Worm (Caenorhabditis elegans) whole organism, L4 larva: ENCODE results near the gene F43D2.3.

ENCODE experiments used
- R02D3.7 ChIP-seq: fragments of 150-350 bp; sonication (generic microtip); optimal IDR thresholded peaks from 3 replicates; lab custom pipeline; 2014; ENCODE audit warnings: missing biosample characterization, missing genetic modification characterization
- T20F7.1 ChIP-seq: fragments of 200-800 bp; sonication (Bioruptor generic); optimal IDR thresholded peaks from 2 replicates; lab custom pipeline; 2018; ENCODE audit warnings: mild to moderate bottlenecking, missing genetic modification characterization, missing compliant biosample characterization
- T26A8.4 ChIP-seq: fragments of 200-800 bp; sonication (Bioruptor generic); IDR thresholded peaks from 2 replicates; pipeline ENCODE4 v1.3.6; 2022; ENCODE audit warnings: missing genetic modification characterization, missing compliant biosample characterization
- Y105C5A.15 ChIP-seq: fragments of 200-800 bp; sonication (Bioruptor generic); IDR thresholded peaks from 2 replicates; pipeline ENCODE4 v1.3.6; 2022; ENCODE audit warnings: missing genetic modification characterization, missing compliant biosample characterization
- ZK337.2 ChIP-seq: fragments of 200-800 bp; sonication (Bioruptor generic); IDR thresholded peaks from 2 replicates; pipeline ENCODE4 v1.3.6; 2022; ENCODE audit warnings: missing genetic modification reagents, missing genetic modification characterization, missing compliant biosample characterization
- arid-1 ChIP-seq: fragments of 200-800 bp; sonication (Bioruptor generic); conservative IDR thresholded peaks from 2 replicates; pipeline ENCODE4 v1.3.6; 2022; ENCODE audit warnings: missing genetic modification reagents, missing genetic modification characterization, missing compliant biosample characterization
- ceh-28 ChIP-seq: fragments of 150-350 bp; optimal IDR thresholded peaks from 2 replicates; lab custom pipeline; 2014; ENCODE audit warnings: missing biosample characterization, missing genetic modification reagents, missing genetic modification characterization
- ctbp-1 ChIP-seq: fragments of 200-800 bp; sonication (Bioruptor generic); IDR thresholded peaks from 2 replicates; pipeline ENCODE4 v1.3.6; 2022; ENCODE audit warnings: missing genetic modification reagents, missing genetic modification characterization, missing compliant biosample characterization
- daf-16 ChIP-seq, 3 experiments: sonication (generic microtip); optimal IDR thresholded peaks; 2 replicates each; lab custom pipeline; 2016 to 2017; ENCODE audit warnings: missing genetic modification characterization in 3 of 3, missing genetic modification reagents in 3 of 3, mild to moderate bottlenecking in 2 of 3, missing compliant biosample characterization in 2 of 3, missing biosample characterization in 1 of 3, moderate library complexity in 1 of 3
- daf-19 ChIP-seq: fragments of 200-800 bp; sonication (Bioruptor generic); conservative IDR thresholded peaks from 2 replicates; pipeline ENCODE4 v1.3.6; 2022; ENCODE audit warnings: missing genetic modification characterization, missing compliant biosample characterization
- dmd-6 ChIP-seq: fragments of 200-800 bp; sonication (Bioruptor generic); IDR thresholded peaks from 2 replicates; pipeline ENCODE4 v1.3.6; 2022; ENCODE audit warnings: missing genetic modification reagents, missing genetic modification characterization, missing compliant biosample characterization
- dmd-8 ChIP-seq: fragments of 200-800 bp; sonication (Bioruptor generic); IDR thresholded peaks from 2 replicates; pipeline ENCODE4 v1.3.6; 2022; ENCODE audit warnings: missing genetic modification characterization, missing compliant biosample characterization
- dpl-1 ChIP-seq: fragments of 150-350 bp; optimal IDR thresholded peaks from 2 replicates; lab custom pipeline; 2014; ENCODE audit warnings: missing biosample characterization, missing genetic modification reagents, missing genetic modification characterization
- duxl-1 ChIP-seq: sonication (generic microtip); optimal IDR thresholded peaks from 2 replicates; lab custom pipeline; 2016; ENCODE audit warnings: mild to moderate bottlenecking, missing genetic modification characterization, moderate library complexity, missing compliant biosample characterization; ENCODE audit not compliant: poor library complexity
- dve-1 ChIP-seq: sonication (generic microtip); optimal IDR thresholded peaks from 2 replicates; lab custom pipeline; 2017; ENCODE audit warnings: antibody characterized with exemption, mild to moderate bottlenecking, missing genetic modification characterization, missing compliant biosample characterization; ENCODE audit not compliant: insufficient read depth
- hlh-11 ChIP-seq: fragments of 200-800 bp; sonication (Bioruptor generic); optimal IDR thresholded peaks from 2 replicates; lab custom pipeline; 2018; ENCODE audit warnings: mild to moderate bottlenecking, missing genetic modification characterization, missing compliant biosample characterization
- hlh-30 ChIP-seq: sonication (generic microtip); optimal IDR thresholded peaks from 2 replicates; lab custom pipeline; 2017; ENCODE audit warnings: antibody characterized with exemption, mild to moderate bottlenecking, missing genetic modification characterization, missing compliant biosample characterization; ENCODE audit not compliant: insufficient read depth
- hmg-1.1 ChIP-seq: fragments of 200-800 bp; sonication (Bioruptor generic); IDR thresholded peaks from 2 replicates; pipeline ENCODE4 v1.3.6; 2022; ENCODE audit warnings: missing genetic modification reagents, missing genetic modification characterization, missing compliant biosample characterization
- lin-15B ChIP-seq: fragments of 150-350 bp; sonication (generic microtip); optimal IDR thresholded peaks from 3 replicates; lab custom pipeline; 2014; ENCODE audit warnings: missing biosample characterization, missing genetic modification characterization
- lin-38 ChIP-seq: fragments of 200-800 bp; sonication (Bioruptor generic); IDR thresholded peaks from 2 replicates; pipeline ENCODE4 v1.3.6; 2022; ENCODE audit warnings: missing genetic modification reagents, missing genetic modification characterization, missing compliant biosample characterization
- lin-39 ChIP-seq: fragments of 150-350 bp; optimal IDR thresholded peaks from 2 replicates; lab custom pipeline; 2014; ENCODE audit warnings: missing biosample characterization, missing genetic modification reagents, missing genetic modification characterization
- lsy-2 ChIP-seq, 2 experiments: fragments of 150-350 bp in 1 of 2; sonication (generic microtip) in 1 of 2; optimal IDR thresholded peaks; 2 replicates each; lab custom pipeline; 2014 to 2017; ENCODE audit warnings: missing biosample characterization in 2 of 2, missing genetic modification characterization in 2 of 2
- mep-1 ChIP-seq: fragments of 150-350 bp; sonication (generic microtip); optimal IDR thresholded peaks from 3 replicates; lab custom pipeline; 2014; ENCODE audit warnings: missing biosample characterization, missing genetic modification characterization
- mes-2 ChIP-seq: sonication (generic microtip); optimal IDR thresholded peaks from 2 replicates; lab custom pipeline; 2016; ENCODE audit warnings: missing genotype, mild to moderate bottlenecking, missing genetic modification characterization, missing compliant biosample characterization; ENCODE audit not compliant: poor library complexity, severe bottlenecking
- nhr-10 ChIP-seq: fragments of 150-350 bp; optimal IDR thresholded peaks from 2 replicates; lab custom pipeline; 2014; ENCODE audit warnings: missing biosample characterization, missing genetic modification characterization
- nhr-237 ChIP-seq: sonication (generic microtip); optimal IDR thresholded peaks from 2 replicates; lab custom pipeline; 2017; ENCODE audit warnings: missing biosample characterization, missing genetic modification characterization
- nhr-28 ChIP-seq: fragments of 150-350 bp; optimal IDR thresholded peaks from 2 replicates; lab custom pipeline; 2014; ENCODE audit warnings: missing biosample characterization, missing genetic modification characterization
- nhr-48 ChIP-seq: sonication (generic microtip); optimal IDR thresholded peaks from 2 replicates; lab custom pipeline; 2016; ENCODE audit warnings: mild to moderate bottlenecking, missing genetic modification characterization, missing compliant biosample characterization
- nhr-6 ChIP-seq: fragments of 150-350 bp; optimal IDR thresholded peaks from 2 replicates; lab custom pipeline; 2014; ENCODE audit warnings: missing biosample characterization, missing genetic modification characterization
- pha-4 ChIP-seq, 2 experiments: fragments of 150-350 bp in 1 of 2; fragments of 200-800 bp in 1 of 2; sonication (Bioruptor generic) in 1 of 2; IDR thresholded peaks in 1 of 2; optimal IDR thresholded peaks in 1 of 2; 2 replicates each; pipeline versions ENCODE4 v1.3.6 to Lab custom; 2014 to 2022; ENCODE audit warnings: missing genetic modification characterization in 2 of 2, missing genetic modification reagents in 2 of 2, missing biosample characterization in 1 of 2, missing compliant biosample characterization in 1 of 2
- pqm-1 ChIP-seq: sonication (generic microtip); optimal IDR thresholded peaks from 2 replicates; lab custom pipeline; 2017; ENCODE audit warnings: missing biosample characterization, missing genetic modification characterization
- rbr-2 ChIP-seq: sonication (generic microtip); optimal IDR thresholded peaks from 2 replicates; lab custom pipeline; 2016; ENCODE audit warnings: missing genotype, missing genetic modification characterization, missing compliant biosample characterization
- sdz-12 ChIP-seq: fragments of 200-800 bp; sonication (Bioruptor generic); optimal IDR thresholded peaks from 2 replicates; lab custom pipeline; 2018; ENCODE audit warnings: mild to moderate bottlenecking, missing genetic modification characterization, missing compliant biosample characterization
- snpc-4 ChIP-seq: fragments of 150-350 bp; optimal IDR thresholded peaks from 2 replicates; lab custom pipeline; 2014; ENCODE audit warnings: missing biosample characterization, missing genetic modification characterization
- unc-62 ChIP-seq, 3 experiments: fragments of 150-350 bp in 1 of 3; sonication (generic microtip); optimal IDR thresholded peaks in 2 of 3; peaks in 1 of 3; 1 replicate in 1 of 3; 2 replicates in 2 of 3; lab custom pipeline; 2014 to 2017; ENCODE audit warnings: missing biosample characterization in 3 of 3, missing genetic modification characterization in 3 of 3, missing genetic modification reagents in 3 of 3, missing genotype in 1 of 3
- zag-1 ChIP-seq: fragments of 150-350 bp; optimal IDR thresholded peaks from 2 replicates; lab custom pipeline; 2014; ENCODE audit warnings: missing biosample characterization, missing genetic modification characterization
- zip-11 ChIP-seq: fragments of 200-800 bp; sonication (Bioruptor generic); IDR thresholded peaks from 2 replicates; pipeline ENCODE4 v1.3.6; 2022; ENCODE audit warnings: missing genetic modification characterization, missing compliant biosample characterization
- zip-2 ChIP-seq: fragments of 150-350 bp; optimal IDR thresholded peaks from 2 replicates; lab custom pipeline; 2014; ENCODE audit warnings: missing biosample characterization, missing genetic modification characterization

Gene F43D2.3

ce11 chrV:14595984-14596383, 35.7 kb upstream of the F43D2.3 start:
- TF ChIP-seq R02D3.7 (tag; lab: Kevin White, UChicago) (no peak), duxl-1 (tag; lab: Kevin White, UChicago) (no peak), nhr-48 (no peak), nhr-10 (tag; lab: Kevin White, UChicago) (no peak), hlh-11 (tag; lab: Kevin White, UChicago) (peak; percentile 34), dmd-6 (GFP tag; lab: Robert Waterston, UW) (peak; percentile 35; the same call in 1 of the 2 replicates), nhr-237 (tag; lab: Kevin White, UChicago) (no peak), dve-1 (tag; lab: Kevin White, UChicago) (peak; percentile 36), daf-16 (GFP tag; optimal IDR thresholded peaks at IDR 0.05; lab: Kevin White, UChicago) (no peak), daf-16 (tag; optimal IDR thresholded peaks at IDR 0.05; lab: Kevin White, UChicago) (peak; percentile 66), pqm-1 (peak; percentile 5), zip-11 (no peak)

ce11 chrV:14597005-14597680, 34.5 kb upstream of the F43D2.3 start, which contains the start of gene pes-9:
Gene pes-9 (minus strand): TSS chrV:14597034.
- no peak for TF ChIP-seq lin-39 (tag; lab: Kevin White, UChicago)
- no peak for TF ChIP-seq snpc-4 (tag; lab: Kevin White, UChicago)
- peak; percentile 25 for TF ChIP-seq mes-2 (tag; lab: Kevin White, UChicago)
- TF ChIP-seq dve-1 (tag; lab: Kevin White, UChicago) = peak; percentile 49
- TF ChIP-seq nhr-28 (tag; lab: Kevin White, UChicago) = peak; percentile 27
- TF ChIP-seq arid-1 (GFP tag; lab: Robert Waterston, UW) = no peak
- TF ChIP-seq hlh-11 (tag; lab: Kevin White, UChicago) = peak; percentile 57
- TF ChIP-seq daf-16 (GFP tag; optimal IDR thresholded peaks at IDR 0.05; lab: Kevin White, UChicago) = no peak
- TF ChIP-seq daf-16 (tag; optimal IDR thresholded peaks at IDR 0.05; lab: Kevin White, UChicago) = peak; percentile 76
- peak; percentile 11; the same call in 1 of the 2 replicates for TF ChIP-seq dmd-6 (GFP tag; lab: Robert Waterston, UW)
- peak; percentile 78 for TF ChIP-seq pqm-1
- no peak for TF ChIP-seq dpl-1 (GFP tag; lab: Kevin White, UChicago)
- TF ChIP-seq, all 104 proteins: peak for 7

- TF ChIP-seq hlh-30 (tag; lab: Kevin White, UChicago) (peak; percentile 35), rbr-2 (tag; lab: Kevin White, UChicago) (peak; percentile 1), unc-62 (GFP tag; optimal IDR thresholded peaks at IDR 0.05 in 1 of 2; lab: Kevin White, UChicago) (peak in 1 of 2 experiments; percentile 99), unc-62 (tag; optimal IDR thresholded peaks at IDR 0.05; lab: Kevin White, UChicago) (no peak), lin-38 (GFP tag; lab: Robert Waterston, UW) (peak; percentile 78), daf-19 (GFP tag; lab: Robert Waterston, UW) (no peak), mep-1 (tag; lab: Kevin White, UChicago) (peak; percentile 33), T20F7.1 (GFP tag; lab: Kevin White, UChicago) (no peak), dve-1 (tag; lab: Kevin White, UChicago) (peak; percentile 21), nhr-28 (tag; lab: Kevin White, UChicago) (peak; percentile 48), lin-15B (tag; lab: Kevin White, UChicago) (no peak), hlh-11 (tag; lab: Kevin White, UChicago) (peak; percentile 52), lin-39 (tag; lab: Kevin White, UChicago) (no peak), T26A8.4 (GFP tag; lab: Robert Waterston, UW) (no peak), dmd-8 (GFP tag; lab: Robert Waterston, UW) (no peak), mes-2 (tag; lab: Kevin White, UChicago) (peak; percentile 71), ceh-28 (tag; lab: Kevin White, UChicago) (peak; percentile 29), lsy-2 (tag; optimal IDR thresholded peaks at IDR 0.05; lab: Kevin White, UChicago) (peak in 1 of 2 experiments; percentile 57), pqm-1 (peak; percentile 3), pha-4 (GFP tag; IDR thresholded peaks at IDR 0.05; lab: Robert Waterston, UW) (no peak), pha-4 (tag; optimal IDR thresholded peaks at IDR 0.05; lab: Kevin White, UChicago) (peak; percentile 22), zip-2 (no peak), sdz-12 (GFP tag; lab: Kevin White, UChicago) (no peak), hmg-1.1 (GFP tag; lab: Robert Waterston, UW) (peak; percentile 54; the same call in 1 of the 2 replicates), ZK337.2 (no peak), zag-1 (tag; lab: Kevin White, UChicago) (no peak), dpl-1 (GFP tag; lab: Kevin White, UChicago) (peak; percentile 24), ctbp-1 (GFP tag; lab: Robert Waterston, UW) (0 out of 2 replicates have a peak, but pooled peaks have one; percentile 13), Y105C5A.15 (GFP tag; lab: Robert Waterston, UW) (no peak), nhr-6 (tag; lab: Kevin White, UChicago) (peak; percentile 75)
These were observed 34.0 kb upstream of the F43D2.3 start, which contains the start of gene R11H6.2 for ce11 chrV:14597681-14598184. Gene R11H6.2 (plus strand): TSS chrV:14598006.
